Fruit fly (Drosophila melanogaster): ENCODE measurements around the gene CG33630.

The CG33630 gene

DNA sequence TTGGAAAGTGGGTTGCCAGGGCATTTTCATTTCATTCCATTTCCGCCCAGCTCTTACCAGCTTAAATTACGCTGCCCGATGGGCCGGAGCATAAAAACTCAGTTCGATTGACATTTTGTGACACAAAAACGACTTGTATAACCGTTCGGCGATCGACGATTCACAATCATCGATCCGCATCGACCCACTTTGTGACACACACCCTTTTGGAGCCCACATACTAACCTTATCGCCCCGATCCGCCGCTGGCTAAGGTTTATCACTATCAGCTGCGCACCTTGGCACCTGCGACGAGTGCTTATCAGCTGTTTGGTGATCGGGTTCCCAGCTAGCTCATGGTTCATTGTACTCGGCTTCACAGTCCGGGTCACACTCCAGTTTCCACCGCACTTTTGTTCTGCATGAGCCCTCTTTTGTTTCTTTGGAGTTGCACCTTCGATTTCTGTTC lies 37.0 kb downstream of the CG33630 start (continued):
- peak in 1 of 3 experiments; percentile 10 for TF ChIP-seq lola (GFP tag; optimal IDR thresholded peaks at IDR 0.05)
- peak; percentile 79 for TF ChIP-seq Med (GFP tag)
- TF ChIP-seq CG14965 (GFP tag; optimal IDR thresholded peaks at IDR 0.05; ENCODE audit: borderline replicate concordance): no peak
- TF ChIP-seq Ptx1 (GFP tag; IDR thresholded peaks at IDR 0.05): no peak
- no peak for TF ChIP-seq ems (GFP tag; optimal IDR thresholded peaks at IDR 0.05)
- TF ChIP-seq vfl (GFP tag; optimal IDR thresholded peaks at IDR 0.05): no peak
- TF ChIP-seq tin (GFP tag; optimal IDR thresholded peaks at IDR 0.05): no peak
- TF ChIP-seq CG14860 (GFP tag; IDR thresholded peaks at IDR 0.05; ENCODE audit: partially characterized antibody): no peak
- no peak for TF ChIP-seq Sox100B (GFP tag; optimal IDR thresholded peaks at IDR 0.05)
- no peak for TF ChIP-seq NC2β (GFP tag; optimal IDR thresholded peaks at IDR 0.05)
- TF ChIP-seq CG6175 (GFP tag; IDR thresholded peaks at IDR 0.05): no peak; the same call in 2 of the 3 replicates
- TF ChIP-seq C15 (GFP tag; IDR thresholded peaks at IDR 0.05): 0 out of 3 replicates have a peak, but pooled peaks have one; percentile 35
- TF ChIP-seq sim (GFP tag; IDR thresholded peaks at IDR 0.05): no peak
- TF ChIP-seq CG12104 (GFP tag; optimal IDR thresholded peaks at IDR 0.05): no peak
- peak; percentile 92 for TF ChIP-seq sug (tag; optimal IDR thresholded peaks at IDR 0.05)
- TF ChIP-seq CG5180 (GFP tag; optimal IDR thresholded peaks at IDR 0.05): peak; percentile 31
- peak; percentile 83 for TF ChIP-seq Deaf1 (tag; optimal IDR thresholded peaks at IDR 0.05)
- peak; percentile 91 for TF ChIP-seq CG10543 (GFP tag; optimal IDR thresholded peaks at IDR 0.05)
- TF ChIP-seq dmrt11E (tag; optimal IDR thresholded peaks at IDR 0.05): no peak
- no peak for TF ChIP-seq ap (GFP tag; IDR thresholded peaks at IDR 0.05)
- TF ChIP-seq gsb-n (tag; optimal IDR thresholded peaks at IDR 0.05): no peak
- no peak for TF ChIP-seq CG16779 (GFP tag; IDR thresholded peaks at IDR 0.05)
- TF ChIP-seq CG4820 (GFP tag; optimal IDR thresholded peaks at IDR 0.05): no peak
- no peak for TF ChIP-seq CG11695 (GFP tag; IDR thresholded peaks at IDR 0.05)
- TF ChIP-seq CG15514 (GFP tag; optimal IDR thresholded peaks at IDR 0.05): peak; percentile 20
- peak; percentile 15 for TF ChIP-seq kni (GFP tag; optimal IDR thresholded peaks at IDR 0.05)
- TF ChIP-seq ato (GFP tag; IDR thresholded peaks at IDR 0.05; ENCODE audit: partially characterized antibody): no peak
- TF ChIP-seq CG17186 (GFP tag; optimal IDR thresholded peaks at IDR 0.05): no peak
- no peak for TF ChIP-seq otp (GFP tag; IDR thresholded peaks at IDR 0.05)
- no peak for TF ChIP-seq crc (GFP tag; optimal IDR thresholded peaks at IDR 0.05)
- TF ChIP-seq row (GFP tag; IDR thresholded peaks at IDR 0.05): peak; percentile 23; the same call in 1 of the 3 replicates
- no peak for TF ChIP-seq CG11723 (GFP tag; optimal IDR thresholded peaks at IDR 0.05)
- TF ChIP-seq CG14014 (GFP tag; IDR thresholded peaks at IDR 0.05): 0 out of 2 replicates have a peak, but pooled peaks have one; percentile 43
- no peak for TF ChIP-seq sqz (GFP tag; optimal IDR thresholded peaks at IDR 0.05)
- no peak for TF ChIP-seq Jarid2 (GFP tag; optimal IDR thresholded peaks at IDR 0.05)
- TF ChIP-seq CG7357 (GFP tag; IDR thresholded peaks at IDR 0.05): no peak
- no peak for TF ChIP-seq phol (tag; optimal IDR thresholded peaks at IDR 0.05)
- TF ChIP-seq ci (GFP tag; IDR thresholded peaks at IDR 0.05): no peak
- TF ChIP-seq Max (GFP tag; optimal IDR thresholded peaks at IDR 0.05): no peak
- no peak for TF ChIP-seq CG13424 (tag; optimal IDR thresholded peaks at IDR 0.05)
- TF ChIP-seq kay (GFP tag; optimal IDR thresholded peaks at IDR 0.05): no peak
- TF ChIP-seq CG6272 (GFP tag; IDR thresholded peaks at IDR 0.05): no peak
- TF ChIP-seq CG17361 (GFP tag; IDR thresholded peaks at IDR 0.05): no peak
- TF ChIP-seq CG8944 (GFP tag; optimal IDR thresholded peaks at IDR 0.05): no peak
- no peak for TF ChIP-seq amos (GFP tag; IDR thresholded peaks at IDR 0.05; ENCODE audit: partially characterized antibody)
- TF ChIP-seq HLHmδ (GFP tag; optimal IDR thresholded peaks at IDR 0.05): no peak
- TF ChIP-seq gcm2 (GFP tag; optimal IDR thresholded peaks at IDR 0.05): no peak
- TF ChIP-seq CG14050 (GFP tag; IDR thresholded peaks at IDR 0.05): no peak
- TF ChIP-seq HLH3B (GFP tag; IDR thresholded peaks at IDR 0.05): no peak
- TF ChIP-seq Bdp1 (GFP tag; optimal IDR thresholded peaks at IDR 0.05): no peak
- TF ChIP-seq CG12769 (tag; optimal IDR thresholded peaks at IDR 0.05): peak; percentile 27

All from whole organism, embryonic.